Fruit fly (Drosophila melanogaster) ovary, adult (tissue): ENCODE measurements around the gene CG11882.

Source experiments
- CG17801 ChIP-seq: fragments of 200-800 bp; optimal IDR thresholded peaks from 2 replicates; lab custom pipeline; 2019; ENCODE audit warnings: missing biosample characterization, mild to moderate bottlenecking, missing genetic modification characterization, moderate library complexity; ENCODE audit not compliant: partially characterized antibody

The CG11882 gene

DNA sequence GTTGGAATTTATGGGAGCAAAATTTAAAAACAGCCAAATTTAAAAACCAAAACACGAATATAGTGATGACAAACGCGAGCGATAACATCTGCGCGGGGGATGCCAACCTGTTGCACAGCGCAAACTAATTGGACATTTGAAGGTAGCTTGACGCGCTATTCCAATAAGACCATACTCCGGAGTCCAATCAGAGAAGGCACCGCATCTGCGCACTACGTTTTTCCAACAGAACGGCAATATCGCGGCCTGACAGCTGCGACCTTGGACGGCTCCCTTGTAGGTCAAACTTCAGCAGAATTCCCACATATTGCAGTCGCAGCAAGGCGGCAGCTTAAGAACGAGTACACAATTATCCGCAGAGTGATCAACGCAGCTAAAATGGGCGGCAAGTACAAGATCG is at the start of gene CG11882, which contains the start of gene Pglym78:
CG11882 (minus strand) TSS at position 101 of the 400 bp plus-strand sequence.
Pglym78 (plus strand) TSS at position 177 of the 400 bp plus-strand sequence.
- no peak for TF ChIP-seq CG17801 (GFP tag; lab: Kevin White, UChicago)

DNA sequence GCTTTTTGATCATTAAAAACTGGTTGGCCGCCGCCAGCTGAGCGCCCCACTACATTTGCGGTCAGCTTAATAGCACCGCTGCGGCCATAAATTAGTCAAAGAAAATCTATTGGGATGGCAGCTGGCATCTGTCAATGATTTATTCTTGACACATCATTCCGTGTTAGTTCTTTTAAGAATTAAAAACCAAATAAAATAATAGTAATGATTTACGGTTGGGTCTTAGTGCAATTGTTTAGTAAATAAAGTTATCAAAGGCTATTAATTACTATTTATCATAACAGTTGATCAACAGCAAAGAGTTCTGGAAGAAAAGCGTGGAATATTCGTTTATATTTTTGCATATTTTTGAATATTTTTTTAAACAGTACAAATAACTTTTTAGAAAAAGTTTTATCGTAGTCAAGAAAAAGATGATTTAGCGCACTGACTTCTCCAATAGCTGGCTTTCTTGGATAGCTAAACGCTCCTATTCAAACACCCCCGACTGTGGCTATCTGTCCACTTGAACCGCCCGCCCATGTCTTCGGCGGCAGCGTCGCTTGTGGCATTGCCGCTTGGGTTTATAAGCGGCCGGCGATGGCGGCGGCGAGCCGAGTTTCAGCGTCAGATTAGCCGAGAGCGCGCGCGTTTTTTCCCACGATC is 49.1 kb upstream of the CG11882 start, which contains the start of gene CG14515:
CG14515 (plus strand) TSS at position 590 of the 645 bp plus-strand sequence.
- no peak for TF ChIP-seq CG17801 (GFP tag; lab: Kevin White, UChicago)

DNA sequence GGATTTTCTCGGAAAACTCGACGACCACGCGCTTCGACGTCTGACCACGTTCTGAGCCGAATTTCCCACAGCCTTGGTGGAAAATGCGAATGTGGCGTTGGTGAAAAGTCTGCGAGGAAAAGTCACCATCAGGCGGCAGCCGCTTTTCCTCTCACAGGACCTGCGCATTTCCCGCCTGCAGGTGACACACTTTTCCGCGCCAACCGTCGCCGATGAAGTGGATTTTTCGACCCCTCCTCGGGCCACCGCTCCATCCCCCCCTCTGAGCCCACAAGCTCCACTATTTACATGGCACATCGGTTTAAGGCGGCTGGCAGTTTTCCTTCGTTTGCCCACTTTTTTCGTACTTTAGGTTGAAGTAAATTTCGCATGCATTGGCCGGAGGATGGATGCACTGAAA is 47.0 kb upstream of the CG11882 start, which contains the start of gene jus:
jus (minus strand) TSS at position 38 of the 400 bp plus-strand sequence.
- TF ChIP-seq CG17801 (GFP tag; lab: Kevin White, UChicago), result no peak

DNA sequence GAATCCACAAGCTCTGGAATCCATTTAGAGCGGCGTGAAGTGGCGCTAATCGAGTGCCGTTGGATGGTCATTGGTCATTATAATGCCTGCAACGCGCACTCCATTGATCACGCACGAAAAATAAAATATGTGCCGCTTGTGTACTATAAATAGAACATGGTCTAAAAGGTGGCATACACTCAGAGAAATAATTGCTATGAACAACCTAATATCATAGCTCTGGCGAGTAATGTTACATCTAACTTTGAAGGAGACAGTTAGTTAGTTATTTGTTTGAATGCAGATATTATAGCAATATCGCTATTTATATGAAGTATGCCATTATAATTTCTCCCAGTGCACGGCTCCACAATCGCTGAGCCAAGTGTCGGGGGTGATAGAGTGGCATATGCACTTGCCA is 43.0 kb upstream of the CG11882 start:
- TF ChIP-seq CG17801 (GFP tag; lab: Kevin White, UChicago), result no peak

DNA sequence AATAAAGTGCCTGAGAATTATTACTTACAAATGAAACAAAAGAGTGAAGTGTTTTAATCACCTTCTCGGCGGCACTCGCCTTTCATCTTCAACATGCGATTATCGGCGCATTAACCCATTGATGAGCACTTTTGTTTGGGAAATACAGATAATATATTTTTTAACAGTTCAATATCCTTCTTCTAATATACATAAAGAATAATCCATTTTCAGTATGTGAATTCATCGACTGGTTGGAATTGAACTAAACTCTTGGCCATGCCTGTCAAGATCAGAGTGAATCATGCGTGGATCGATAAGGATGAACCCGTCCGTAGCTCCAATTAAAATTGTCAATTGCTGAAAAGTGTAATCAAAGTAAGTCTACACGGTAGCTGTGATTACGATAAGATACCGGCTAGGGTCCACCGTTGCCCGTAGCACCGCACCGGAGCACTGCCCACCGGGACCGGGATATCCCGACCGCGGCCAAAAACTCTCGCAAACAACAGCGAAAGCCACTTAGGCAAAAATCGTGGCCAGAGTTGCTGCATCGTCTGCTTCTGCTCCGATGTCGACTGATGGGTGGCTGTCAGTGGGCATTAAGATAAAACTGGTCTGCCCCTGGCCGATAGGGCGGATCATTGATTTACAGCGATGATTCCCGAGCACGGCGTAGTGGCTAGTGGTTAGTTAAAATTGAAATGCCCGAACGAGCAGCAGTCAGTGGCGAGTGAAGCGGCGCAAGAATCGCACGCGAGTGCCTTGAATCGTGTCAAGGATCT is 17.1 kb upstream of the CG11882 start, which contains the start of gene CG11898:
CG11898 (plus strand) TSS at position 714 of the 764 bp plus-strand sequence.
- TF ChIP-seq CG17801 (GFP tag; lab: Kevin White, UChicago), result no peak

DNA sequence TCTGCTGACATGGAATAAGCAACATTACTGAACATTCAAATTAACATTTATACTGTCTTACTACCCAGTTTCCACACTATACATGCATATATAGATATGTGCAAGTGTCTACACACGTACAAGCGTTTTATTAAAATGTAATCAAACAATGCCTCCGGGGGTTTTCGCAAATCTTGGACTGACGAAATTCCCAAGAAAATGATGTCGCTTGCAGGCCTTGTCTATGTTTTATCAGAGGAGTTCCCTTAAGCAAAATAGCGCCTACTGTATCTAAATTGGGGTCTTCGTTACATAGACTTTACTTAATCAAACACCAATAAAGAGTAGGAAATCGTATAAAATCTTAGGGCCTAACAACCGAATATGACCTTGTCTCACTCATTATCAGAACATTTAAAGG is 11.6 kb upstream of the CG11882 start:
- TF ChIP-seq CG17801 (GFP tag; lab: Kevin White, UChicago), result no peak

DNA sequence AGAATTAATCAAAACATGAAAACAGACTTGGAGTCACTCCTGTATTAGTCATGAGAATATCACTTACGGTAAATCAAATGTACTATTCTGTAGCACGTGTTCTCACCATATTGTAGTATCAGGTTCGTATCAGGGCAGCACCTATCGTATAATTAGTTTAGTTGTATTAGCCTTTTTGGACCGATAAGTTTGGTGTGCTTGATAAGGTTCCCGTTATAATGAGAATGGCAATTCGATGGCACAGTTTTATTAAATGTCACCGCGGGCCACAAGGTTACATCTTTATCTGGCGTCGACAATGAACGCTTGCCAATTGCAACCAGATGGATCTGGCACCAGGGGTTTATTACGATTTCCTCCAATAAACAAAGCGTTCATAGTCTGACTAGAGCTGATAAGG is 10.7 kb upstream of the CG11882 start:
- TF ChIP-seq CG17801 (GFP tag; lab: Kevin White, UChicago), result no peak

DNA sequence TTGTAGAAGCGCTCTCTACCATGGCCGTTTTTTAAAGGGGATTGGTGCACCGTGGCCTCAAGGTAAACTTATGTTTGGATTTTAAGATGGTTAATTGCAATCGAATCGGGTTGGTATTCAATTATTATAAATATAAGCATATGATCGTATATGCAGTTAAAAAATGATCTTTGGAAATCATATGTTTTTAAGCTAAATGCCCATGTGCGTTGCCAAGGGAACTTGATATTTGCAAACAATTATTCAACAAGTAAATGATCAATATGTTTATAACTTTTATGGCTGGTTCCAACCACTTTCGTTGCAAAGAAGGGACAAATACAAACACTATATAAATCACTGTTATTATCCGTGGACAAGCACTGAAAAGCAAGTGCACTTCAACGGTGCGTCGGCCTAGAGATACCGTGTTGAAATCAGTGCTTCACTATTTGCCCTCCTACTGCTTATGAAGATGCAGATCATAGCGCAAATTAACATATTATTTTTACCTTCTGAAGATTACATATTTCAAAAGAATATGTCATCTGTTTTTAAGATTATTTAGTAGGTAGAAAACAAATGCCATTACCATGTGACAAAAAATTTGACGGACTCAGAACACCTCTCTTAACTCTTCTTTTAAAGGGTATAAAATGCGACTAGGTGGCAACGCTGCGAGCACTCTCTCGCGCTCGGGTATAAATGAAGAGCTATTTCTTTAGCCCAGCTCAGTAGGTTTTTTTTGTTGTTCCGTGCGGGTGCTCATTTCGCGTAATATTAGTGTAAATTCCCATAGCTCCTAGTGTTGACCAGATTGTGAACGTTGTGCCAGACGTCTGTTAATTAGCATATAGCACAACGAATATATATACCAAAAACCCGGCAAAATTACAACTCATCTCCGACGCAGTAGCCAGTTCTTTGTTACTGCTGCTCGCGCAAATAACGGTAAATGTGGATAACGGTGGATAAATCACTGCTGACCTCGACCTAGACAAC is 9.7 kb upstream of the CG11882 start, which contains the start of gene rdog:
rdog (plus strand) TSS at position 705 of the 981 bp plus-strand sequence.
- TF ChIP-seq CG17801 (GFP tag; lab: Kevin White, UChicago), result peak; percentile 36

DNA sequence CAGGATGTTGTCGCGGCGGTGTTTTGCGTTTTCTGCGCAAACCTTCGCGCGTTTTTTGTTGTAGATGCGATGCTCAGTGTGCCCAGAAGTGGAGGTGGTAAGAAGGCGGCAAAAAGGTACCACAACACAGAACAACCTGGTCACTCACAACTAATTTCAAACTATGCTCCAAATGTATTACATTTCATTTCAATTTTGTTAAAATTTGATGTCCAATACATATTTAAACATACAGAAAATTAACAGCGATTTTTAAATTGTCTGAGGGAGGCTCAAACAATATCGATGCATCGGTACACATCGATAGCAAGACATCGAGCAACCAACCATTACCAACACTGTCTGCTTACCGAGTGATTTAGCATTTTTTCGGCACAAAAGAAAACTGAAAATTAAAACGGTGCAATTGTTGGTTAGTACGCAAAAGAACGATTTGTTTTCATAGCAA is 5.2 kb upstream of the CG11882 start, which contains the start of the genes Slbp and Rpn2:
Slbp (minus strand) TSS at position 70 of the 448 bp plus-strand sequence.
Rpn2 (plus strand) TSS at position 328 of the 448 bp plus-strand sequence.
- peak; percentile 62 for TF ChIP-seq CG17801 (GFP tag; lab: Kevin White, UChicago)

DNA sequence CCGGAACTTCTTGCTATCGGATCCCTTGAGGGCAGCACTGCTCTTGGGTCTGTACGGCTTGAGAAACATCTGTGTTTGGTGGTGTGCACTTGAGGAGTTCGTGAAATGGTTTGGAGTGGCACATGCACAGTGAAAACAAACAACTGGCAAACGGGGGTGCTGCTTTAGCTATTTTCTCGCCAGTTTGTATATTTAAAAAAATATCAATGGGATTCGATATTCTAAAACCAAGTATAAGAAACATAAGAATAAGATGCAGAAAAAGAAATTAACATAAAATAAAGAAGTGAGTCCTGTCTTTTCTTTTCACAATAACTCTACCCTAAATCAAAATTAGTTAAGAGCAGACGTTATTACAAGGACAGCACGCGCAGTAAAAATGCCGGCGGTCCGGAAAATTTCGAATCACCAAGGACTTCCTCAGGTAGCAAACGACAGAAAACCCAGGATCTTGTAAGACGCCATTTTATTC is 3.7 kb upstream of the CG11882 start, which contains the start of gene eIF2D:
eIF2D (minus strand) TSS at position 174 of the 472 bp plus-strand sequence.
- peak; percentile 70 for TF ChIP-seq CG17801 (GFP tag; lab: Kevin White, UChicago)

DNA sequence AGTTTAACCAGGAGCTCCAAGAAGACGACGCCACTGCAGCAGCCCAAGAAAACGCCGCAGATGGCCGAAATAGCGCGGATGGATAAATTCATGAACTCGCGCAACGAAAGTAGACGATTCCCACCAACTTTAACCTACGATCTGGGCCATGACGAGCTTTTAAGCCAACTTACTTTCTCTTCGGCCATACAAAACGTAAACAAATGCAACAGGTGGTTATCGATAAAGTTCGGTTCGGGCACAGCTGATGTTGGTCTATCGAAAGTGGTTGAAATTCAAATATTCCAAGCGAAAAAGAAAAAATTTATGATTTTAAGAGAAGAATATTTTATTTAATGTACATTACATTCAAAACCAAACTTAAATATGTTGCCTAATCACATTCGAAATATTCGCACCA is 1.3 kb downstream of the CG11882 start, which contains the start of gene CG14511:
CG14511 (minus strand) TSS at position 184 of the 400 bp plus-strand sequence.
- TF ChIP-seq CG17801 (GFP tag; lab: Kevin White, UChicago), result no peak

DNA sequence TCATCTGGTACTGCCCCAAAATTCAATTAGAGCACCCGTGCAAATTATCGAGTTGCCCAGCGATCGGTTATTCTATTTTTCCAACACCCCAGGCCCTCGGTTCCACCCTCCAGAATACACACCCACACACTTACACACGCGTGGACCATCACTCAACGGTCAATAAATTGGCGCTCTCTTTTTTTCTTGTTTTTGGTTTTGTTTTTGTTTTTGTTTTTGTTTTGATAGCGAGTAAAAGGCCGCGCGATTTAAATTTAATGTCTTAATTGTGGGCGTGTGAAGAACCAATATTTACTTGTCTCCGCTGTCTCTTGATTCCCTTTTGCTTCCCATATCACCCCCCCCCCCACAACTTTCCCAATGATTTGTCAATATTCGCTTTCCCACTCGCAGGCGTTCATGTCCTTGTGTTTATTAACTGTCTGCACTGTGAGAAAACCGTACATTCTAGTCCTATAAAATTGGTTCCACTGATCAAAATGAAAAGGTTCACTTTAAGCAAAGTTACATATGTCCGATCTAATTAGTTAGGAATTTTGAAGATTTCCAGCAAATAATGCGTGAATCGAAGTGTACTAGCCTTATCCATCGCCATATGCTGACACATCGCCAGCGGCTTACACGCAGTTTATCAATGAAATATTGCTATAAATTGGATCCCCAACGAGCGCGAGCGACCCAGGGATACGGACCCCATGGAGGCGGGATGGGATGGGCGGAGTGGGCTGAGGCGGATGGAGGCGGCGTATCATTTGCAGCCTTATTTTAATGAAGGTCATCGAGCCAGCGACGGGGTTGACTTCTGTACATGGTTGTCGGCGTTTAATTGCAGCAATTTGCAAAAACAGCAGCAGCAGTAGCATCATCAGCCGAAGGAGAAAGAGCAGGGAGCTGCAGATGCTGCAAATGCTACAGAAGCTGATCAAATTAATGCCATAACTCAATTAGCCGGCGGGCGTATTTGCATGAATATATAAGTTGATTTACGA is 7.9 kb downstream of the CG11882 start:
- no peak for TF ChIP-seq CG17801 (GFP tag; lab: Kevin White, UChicago)
